Worm (Caenorhabditis elegans) whole organism, mixed stage, embryonic: ENCODE results near the gene B0432.7.

Source experiments
- M03D4.4 ChIP-seq: sonication (generic microtip); optimal IDR thresholded peaks from 2 replicates; lab custom pipeline; 2017; ENCODE audit warnings: mild to moderate bottlenecking, missing genetic modification characterization, missing compliant biosample characterization
- bed-3 ChIP-seq: fragments of 200-800 bp; sonication (Bioruptor generic); optimal IDR thresholded peaks from 3 replicates; lab custom pipeline; 2018; ENCODE audit warnings: mild to moderate bottlenecking, missing genetic modification characterization, moderate library complexity, missing compliant biosample characterization
- blmp-1 ChIP-seq: fragments of 150-350 bp; optimal IDR thresholded peaks from 2 replicates; lab custom pipeline; 2014; ENCODE audit warnings: missing biosample characterization, missing genetic modification characterization
- ceh-39 ChIP-seq: fragments of 150-350 bp; optimal IDR thresholded peaks from 2 replicates; lab custom pipeline; 2014; ENCODE audit warnings: missing biosample characterization, missing genetic modification characterization
- ceh-43 ChIP-seq: fragments of 200-800 bp; sonication (Bioruptor generic); optimal IDR thresholded peaks from 2 replicates; lab custom pipeline; 2018; ENCODE audit warnings: mild to moderate bottlenecking, missing genetic modification characterization, moderate library complexity, missing compliant biosample characterization
- ceh-83 ChIP-seq: fragments of 200-800 bp; sonication (Bioruptor generic); optimal IDR thresholded peaks from 2 replicates; lab custom pipeline; 2018; ENCODE audit warnings: mild to moderate bottlenecking, missing genetic modification characterization, missing compliant biosample characterization
- ces-1 ChIP-seq: fragments of 150-350 bp; optimal IDR thresholded peaks from 2 replicates; lab custom pipeline; 2014; ENCODE audit warnings: missing biosample characterization, missing genetic modification reagents, missing genetic modification characterization
- cnd-1 ChIP-seq: fragments of 200-800 bp; sonication (Bioruptor generic); optimal IDR thresholded peaks from 2 replicates; lab custom pipeline; 2018; ENCODE audit warnings: mild to moderate bottlenecking, missing genetic modification characterization, missing compliant biosample characterization
- drap-1 ChIP-seq: fragments of 200-800 bp; sonication (Bioruptor generic); optimal IDR thresholded peaks from 3 replicates; lab custom pipeline; 2018; ENCODE audit warnings: mild to moderate bottlenecking, missing genetic modification characterization, missing compliant biosample characterization
- elt-1 ChIP-seq: sonication (generic microtip); optimal IDR thresholded peaks from 2 replicates; lab custom pipeline; 2017; ENCODE audit warnings: missing genetic modification characterization, mild to moderate bottlenecking, missing compliant biosample characterization, antibody characterized with exemption, moderate library complexity, borderline replicate concordance; ENCODE audit not compliant: insufficient read depth
- elt-3 ChIP-seq: fragments of 150-350 bp; optimal IDR thresholded peaks from 2 replicates; lab custom pipeline; 2014; ENCODE audit warnings: missing biosample characterization, missing genetic modification characterization
- flh-1 ChIP-seq: fragments of 200-800 bp; sonication (Bioruptor generic); optimal IDR thresholded peaks from 2 replicates; lab custom pipeline; 2018; ENCODE audit warnings: mild to moderate bottlenecking, missing genetic modification characterization, moderate library complexity, missing compliant biosample characterization
- ham-2 ChIP-seq: fragments of 200-800 bp; sonication (Bioruptor generic); optimal IDR thresholded peaks from 2 replicates; lab custom pipeline; 2018; ENCODE audit warnings: mild to moderate bottlenecking, missing genetic modification characterization, missing compliant biosample characterization
- hlh-1 ChIP-seq: fragments of 150-350 bp; optimal IDR thresholded peaks from 2 replicates; lab custom pipeline; 2014; ENCODE audit warnings: missing biosample characterization, missing genetic modification reagents, missing genetic modification characterization
- lin-13 ChIP-seq: fragments of 150-350 bp; optimal IDR thresholded peaks from 2 replicates; lab custom pipeline; 2014; ENCODE audit warnings: missing biosample characterization, missing genetic modification characterization
- lin-32 ChIP-seq: fragments of 200-800 bp; sonication (Bioruptor generic); optimal IDR thresholded peaks from 2 replicates; lab custom pipeline; 2018; ENCODE audit warnings: mild to moderate bottlenecking, missing genetic modification characterization, missing compliant biosample characterization
- lsy-2 ChIP-seq: fragments of 150-350 bp; optimal IDR thresholded peaks from 2 replicates; lab custom pipeline; 2014; ENCODE audit warnings: missing biosample characterization, missing genetic modification characterization
- mab-5 ChIP-seq: fragments of 150-350 bp; optimal IDR thresholded peaks from 2 replicates; lab custom pipeline; 2014; ENCODE audit warnings: missing biosample characterization, missing genetic modification characterization
- mep-1 ChIP-seq: fragments of 150-350 bp; optimal IDR thresholded peaks from 2 replicates; lab custom pipeline; 2017; ENCODE audit warnings: missing biosample characterization, missing genetic modification reagents, missing genetic modification characterization, inconsistent platforms
- mls-2 ChIP-seq: sonication (generic microtip); optimal IDR thresholded peaks from 2 replicates; lab custom pipeline; 2016; ENCODE audit warnings: mild to moderate bottlenecking, missing genetic modification characterization, moderate library complexity, missing compliant biosample characterization
- nhr-12 ChIP-seq: fragments of 150-350 bp; optimal IDR thresholded peaks from 2 replicates; lab custom pipeline; 2014; ENCODE audit warnings: missing biosample characterization, missing genetic modification characterization
- nhr-2 ChIP-seq: fragments of 150-350 bp; optimal IDR thresholded peaks from 2 replicates; lab custom pipeline; 2014; ENCODE audit warnings: missing biosample characterization, missing genetic modification characterization
- nhr-237 ChIP-seq: fragments of 150-350 bp; optimal IDR thresholded peaks from 2 replicates; lab custom pipeline; 2014; ENCODE audit warnings: missing biosample characterization, missing genetic modification characterization
- nhr-28 ChIP-seq: fragments of 150-350 bp; optimal IDR thresholded peaks from 2 replicates; lab custom pipeline; 2014; ENCODE audit warnings: missing biosample characterization, missing genetic modification characterization
- nhr-76 ChIP-seq: sonication (generic microtip); optimal IDR thresholded peaks from 2 replicates; lab custom pipeline; 2017; ENCODE audit warnings: missing biosample characterization, missing genetic modification characterization
- pha-4 ChIP-seq: fragments of 150-350 bp; optimal IDR thresholded peaks from 2 replicates; lab custom pipeline; 2018; ENCODE audit warnings: missing biosample characterization, missing genetic modification reagents, missing genetic modification characterization
- sem-2 ChIP-seq: fragments of 200-800 bp; sonication (Bioruptor generic); optimal IDR thresholded peaks from 2 replicates; lab custom pipeline; 2018; ENCODE audit warnings: mild to moderate bottlenecking, missing genetic modification characterization, missing compliant biosample characterization
- snpc-4 ChIP-seq: fragments of 150-350 bp; optimal IDR thresholded peaks from 2 replicates; lab custom pipeline; 2014; ENCODE audit warnings: missing biosample characterization, missing genetic modification characterization
- sptf-1 ChIP-seq: sonication (generic microtip); optimal IDR thresholded peaks from 2 replicates; lab custom pipeline; 2017; ENCODE audit warnings: mild to moderate bottlenecking, missing genetic modification characterization, moderate library complexity, missing compliant biosample characterization
- tbx-8 ChIP-seq: fragments of 200-800 bp; sonication (Bioruptor generic); optimal IDR thresholded peaks from 2 replicates; lab custom pipeline; 2018; ENCODE audit warnings: mild to moderate bottlenecking, missing genetic modification characterization, moderate library complexity, missing compliant biosample characterization
- unc-120 ChIP-seq: sonication (generic microtip); optimal IDR thresholded peaks from 2 replicates; lab custom pipeline; 2017; ENCODE audit warnings: missing genetic modification characterization, missing compliant biosample characterization; ENCODE audit not compliant: poor library complexity, severe bottlenecking
- unc-39 ChIP-seq: fragments of 150-350 bp; optimal IDR thresholded peaks from 2 replicates; lab custom pipeline; 2014; ENCODE audit warnings: missing biosample characterization, missing genetic modification characterization
- unc-62 ChIP-seq: fragments of 150-350 bp; optimal IDR thresholded peaks from 2 replicates; lab custom pipeline; 2014; ENCODE audit warnings: missing biosample characterization, missing genetic modification reagents, missing genetic modification characterization
- zip-8 ChIP-seq: fragments of 150-350 bp; optimal IDR thresholded peaks from 2 replicates; lab custom pipeline; 2014; ENCODE audit warnings: missing biosample characterization, missing genetic modification characterization
- ztf-11 ChIP-seq: fragments of 150-350 bp; optimal IDR thresholded peaks from 2 replicates; lab custom pipeline; 2014; ENCODE audit warnings: missing biosample characterization, missing genetic modification characterization

B0432.7 gene

DNA sequence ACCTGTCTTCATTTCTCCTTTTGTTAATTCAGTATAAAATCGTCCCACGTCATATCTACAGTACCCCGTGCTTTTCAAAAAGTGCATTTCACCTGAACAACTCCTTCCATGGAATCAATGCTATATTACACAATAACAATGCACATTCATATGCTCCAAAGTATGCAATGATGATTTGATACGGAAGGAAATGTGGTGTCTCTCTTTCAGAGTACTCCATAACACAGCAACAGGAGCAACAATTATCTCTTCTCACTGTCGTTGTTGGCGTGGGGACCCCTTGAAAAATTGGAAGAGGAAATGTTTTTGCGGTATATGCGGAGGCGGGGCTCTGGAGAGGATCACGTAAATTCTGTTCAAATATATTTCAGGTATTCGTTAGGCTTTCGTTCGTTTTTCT, 16.3 kb downstream of the B0432.7 start, which contains the start of gene cat-2:
cat-2 (plus strand) TSS at position 301 of the 400 bp plus-strand sequence.
- no peak for TF ChIP-seq sem-2
- no peak for TF ChIP-seq hlh-1 (tag; lab: Kevin White, UChicago)
- no peak for TF ChIP-seq zip-8 (tag; lab: Kevin White, UChicago)
- TF ChIP-seq nhr-237 (tag; lab: Kevin White, UChicago), result no peak
- no peak for TF ChIP-seq ces-1 (GFP tag; lab: Kevin White, UChicago)
- TF ChIP-seq elt-3 (tag; lab: Kevin White, UChicago), result no peak
- TF ChIP-seq mab-5 (tag; lab: Kevin White, UChicago), result no peak
- no peak for TF ChIP-seq lsy-2 (tag; lab: Kevin White, UChicago)
- no peak for TF ChIP-seq ceh-83 (GFP tag; lab: Kevin White, UChicago)
- TF ChIP-seq tbx-8, result no peak
- TF ChIP-seq sptf-1 (tag; lab: Kevin White, UChicago), result no peak
- no peak for TF ChIP-seq nhr-2 (tag; lab: Kevin White, UChicago)
- TF ChIP-seq drap-1, result no peak
- no peak for TF ChIP-seq blmp-1 (tag; lab: Kevin White, UChicago)

DNA sequence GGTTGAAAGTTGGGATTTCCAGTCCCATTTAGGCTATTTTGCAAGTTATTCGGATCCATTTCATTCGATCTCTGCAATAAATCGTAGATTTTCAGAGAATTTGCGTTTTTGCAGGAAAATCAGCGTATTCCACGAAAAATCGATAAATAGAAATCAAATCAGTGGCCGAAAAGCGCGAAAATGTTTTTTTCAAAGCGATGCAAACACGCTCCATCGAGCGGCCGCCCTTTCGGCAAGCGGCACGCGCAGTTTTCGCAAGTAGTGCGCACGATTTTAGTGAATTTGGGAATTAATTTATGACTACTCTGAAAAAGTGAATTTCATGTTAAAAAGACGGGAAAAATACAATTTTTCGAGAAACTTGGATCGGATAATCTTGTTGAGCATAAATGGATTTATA, 18.6 kb downstream of the B0432.7 start:
- TF ChIP-seq blmp-1 (tag; lab: Kevin White, UChicago) (peak; percentile 62), unc-62 (peak; percentile 50), mls-2 (tag; lab: Kevin White, UChicago) (peak; percentile 88), mep-1 (tag; lab: Kevin White, UChicago) (peak; percentile 97), ceh-39 (tag; lab: Kevin White, UChicago) (peak; percentile 85), nhr-76 (tag; lab: Kevin White, UChicago) (peak; percentile 72), ham-2 (GFP tag; lab: Kevin White, UChicago) (peak; percentile 74), zip-8 (tag; lab: Kevin White, UChicago) (no peak), lin-13 (tag; lab: Kevin White, UChicago) (peak; percentile 90), nhr-237 (tag; lab: Kevin White, UChicago) (peak; percentile 90), sem-2 (peak; percentile 17), snpc-4 (tag; lab: Kevin White, UChicago) (no peak), pha-4 (tag; lab: Kevin White, UChicago) (peak; percentile 84), hlh-1 (tag; lab: Kevin White, UChicago) (peak; percentile 87), elt-1 (no peak), bed-3 (peak; percentile 43), elt-3 (tag; lab: Kevin White, UChicago) (no peak), sptf-1 (tag; lab: Kevin White, UChicago) (peak; percentile 93), nhr-2 (tag; lab: Kevin White, UChicago) (peak; percentile 57), ztf-11 (tag; lab: Kevin White, UChicago) (peak; percentile 80), lsy-2 (tag; lab: Kevin White, UChicago) (peak; percentile 83), unc-120 (tag; lab: Kevin White, UChicago) (peak; percentile 76), ceh-83 (GFP tag; lab: Kevin White, UChicago) (peak; percentile 48), unc-39 (tag; lab: Kevin White, UChicago) (peak; percentile 62), M03D4.4 (tag; lab: Kevin White, UChicago) (peak; percentile 83), tbx-8 (peak; percentile 68), nhr-28 (peak; percentile 44), mab-5 (tag; lab: Kevin White, UChicago) (peak; percentile 46), cnd-1 (peak; percentile 87), ces-1 (GFP tag; lab: Kevin White, UChicago) (peak; percentile 98), flh-1 (GFP tag; lab: Kevin White, UChicago) (peak; percentile 39), nhr-12 (tag; lab: Kevin White, UChicago) (peak; percentile 74), drap-1 (peak; percentile 87), ceh-43 (peak; percentile 79), lin-32 (GFP tag; lab: Kevin White, UChicago) (peak; percentile 65)

DNA sequence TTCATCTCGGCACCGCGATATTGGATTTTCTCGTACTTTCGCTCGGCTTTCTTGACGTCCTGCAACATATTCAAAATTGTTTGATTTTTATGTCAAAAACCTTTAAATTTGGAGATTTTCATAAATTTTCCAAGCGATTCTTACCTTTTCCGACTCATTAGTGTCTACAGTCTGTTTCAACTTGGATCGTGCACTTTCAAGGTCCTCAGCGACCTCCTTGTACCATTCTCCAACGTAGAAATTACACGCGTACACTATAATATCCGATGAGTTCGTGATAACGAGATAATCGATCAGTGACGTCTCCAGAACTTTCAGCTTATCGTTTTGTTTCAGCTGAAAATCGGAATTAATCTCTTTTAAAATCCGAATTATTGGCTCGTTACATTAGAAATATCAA, 26.0 kb downstream of the B0432.7 start:
- TF ChIP-seq zip-8 (tag; lab: Kevin White, UChicago) (no peak), lin-32 (GFP tag; lab: Kevin White, UChicago) (no peak), drap-1 (no peak), ces-1 (GFP tag; lab: Kevin White, UChicago) (no peak), bed-3 (no peak), nhr-237 (tag; lab: Kevin White, UChicago) (no peak), lsy-2 (tag; lab: Kevin White, UChicago) (no peak), sptf-1 (tag; lab: Kevin White, UChicago) (no peak), M03D4.4 (tag; lab: Kevin White, UChicago) (no peak), nhr-76 (tag; lab: Kevin White, UChicago) (no peak), pha-4 (tag; lab: Kevin White, UChicago) (no peak), elt-1 (no peak)
